Fruit fly (Drosophila melanogaster) ovary, adult (tissue): ENCODE measurements around the gene CG7742.

ENCODE experiments used
- CG17801 ChIP-seq: fragments of 200-800 bp; optimal IDR thresholded peaks from 2 replicates; lab custom pipeline; 2019; ENCODE audit warnings: missing biosample characterization, mild to moderate bottlenecking, missing genetic modification characterization, moderate library complexity; ENCODE audit not compliant: partially characterized antibody

CG7742 gene

dm6 chr2L:5230772-5231171, 15.9 kb upstream of the CG7742 start:
- TF ChIP-seq CG17801 (GFP tag; lab: Kevin White, UChicago), result no peak

dm6 chr2L:5229735-5230347, 15.0 kb upstream of the CG7742 start:
- no peak for TF ChIP-seq CG17801 (GFP tag; lab: Kevin White, UChicago)

- TF ChIP-seq CG17801 (GFP tag; lab: Kevin White, UChicago), result no peak
These were observed 14.4 kb upstream of the CG7742 start for dm6 chr2L:5229239-5229638.

DNA sequence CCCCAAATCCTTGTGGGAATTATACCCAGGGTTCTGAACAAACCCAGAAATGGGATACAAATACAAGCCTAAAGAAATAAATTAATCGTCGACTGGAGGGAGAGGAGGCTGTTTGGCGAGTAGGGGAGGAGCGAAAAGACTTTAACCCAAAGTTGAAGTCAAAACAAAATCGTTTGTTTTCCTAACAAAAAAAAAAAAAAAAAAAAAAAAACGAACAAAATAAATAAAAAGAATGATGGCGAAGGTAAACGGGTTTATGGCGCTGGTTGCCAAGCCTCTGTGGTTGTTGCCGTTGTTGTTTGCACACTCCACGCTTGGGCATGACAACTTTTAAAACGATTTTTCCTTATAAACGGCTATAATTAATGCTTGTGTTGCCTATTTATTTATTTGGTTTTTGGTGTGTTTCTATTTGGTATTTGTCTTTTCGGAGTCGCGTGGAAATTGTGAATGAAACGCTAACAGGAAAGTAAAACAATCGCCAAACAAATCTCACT, 13.7 kb upstream of the CG7742 start:
- TF ChIP-seq CG17801 (GFP tag; lab: Kevin White, UChicago), result no peak

DNA sequence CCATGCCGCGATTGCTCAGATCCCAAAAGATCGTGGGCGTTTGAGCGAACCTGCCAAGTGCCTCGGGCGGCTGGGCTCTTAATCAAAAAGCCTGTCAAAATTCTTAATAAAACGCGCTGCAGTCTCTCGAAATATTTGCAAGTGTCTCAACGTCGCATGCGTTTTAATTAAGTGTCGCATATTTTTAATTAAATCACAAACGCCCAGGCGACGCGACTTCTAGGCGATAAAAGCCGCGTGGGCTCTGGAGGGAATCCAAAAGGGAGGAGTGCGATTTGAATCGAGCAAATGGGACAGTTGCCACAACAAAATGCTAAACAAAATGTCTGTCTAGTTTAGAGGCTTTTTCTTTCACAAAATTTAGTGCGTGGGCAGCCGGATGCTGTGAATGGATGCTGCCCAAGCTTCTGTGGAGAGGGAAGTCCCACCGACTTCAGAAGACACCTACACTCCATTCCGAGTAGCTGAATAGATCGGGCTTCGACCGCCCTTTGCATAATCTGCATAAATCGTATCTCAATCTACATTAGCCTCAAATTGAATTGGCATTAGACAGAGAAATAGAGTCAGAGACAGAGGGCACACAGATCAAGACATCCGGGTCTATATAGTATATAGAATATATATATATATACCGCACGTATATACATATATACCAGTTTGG, 12.1 kb upstream of the CG7742 start:
- TF ChIP-seq CG17801 (GFP tag; lab: Kevin White, UChicago), result no peak

- no peak for TF ChIP-seq CG17801 (GFP tag; lab: Kevin White, UChicago)
These were observed 10.8 kb upstream of the CG7742 start for dm6 chr2L:5225547-5226213.

DNA sequence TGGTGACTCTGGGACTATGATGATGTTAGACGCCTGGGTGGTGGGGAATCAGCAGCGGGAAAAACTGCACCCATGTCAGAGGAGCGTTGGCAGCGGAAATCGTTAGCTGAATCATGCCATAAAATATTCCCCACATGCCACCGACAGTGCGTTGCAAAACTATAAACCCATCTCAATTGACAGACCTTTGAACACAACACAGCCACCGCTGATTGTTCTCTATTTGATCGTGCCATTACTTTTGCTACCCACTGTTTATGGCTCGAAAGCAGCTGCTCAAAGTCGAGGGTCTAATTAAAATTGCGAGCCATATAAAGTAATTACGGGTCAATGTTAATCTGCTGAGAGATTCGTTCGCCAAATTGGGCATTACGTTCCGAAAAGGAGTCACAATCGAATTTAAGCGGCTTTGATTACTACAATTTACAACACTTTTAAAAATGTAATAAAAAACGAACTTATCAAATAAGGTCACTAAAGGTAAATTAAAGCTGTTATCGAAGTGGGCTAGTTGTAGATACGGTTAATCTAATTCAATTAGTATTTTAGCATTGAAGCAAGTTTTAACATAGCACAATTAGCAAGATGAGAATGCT, 9.9 kb upstream of the CG7742 start:
- no peak for TF ChIP-seq CG17801 (GFP tag; lab: Kevin White, UChicago)

DNA sequence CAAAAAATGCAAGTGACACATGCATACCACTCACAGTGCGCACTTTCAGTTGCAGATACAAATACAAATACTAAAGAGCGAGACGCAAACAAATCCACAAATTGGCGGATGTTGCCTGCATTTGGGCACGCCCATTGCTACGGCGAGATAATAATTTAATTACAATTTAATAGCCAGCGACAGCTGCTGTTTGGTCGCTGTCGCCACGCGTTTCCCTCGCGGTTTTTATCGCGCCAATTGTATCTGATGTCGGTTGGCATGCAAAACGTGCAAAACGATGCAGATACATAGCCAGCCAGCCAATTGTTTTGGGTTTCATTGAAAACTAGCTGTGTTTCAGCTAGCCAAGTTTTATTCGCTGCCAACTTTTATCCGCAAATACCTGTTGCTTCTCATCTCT, 8.4 kb upstream of the CG7742 start:
- no peak for TF ChIP-seq CG17801 (GFP tag; lab: Kevin White, UChicago)

DNA sequence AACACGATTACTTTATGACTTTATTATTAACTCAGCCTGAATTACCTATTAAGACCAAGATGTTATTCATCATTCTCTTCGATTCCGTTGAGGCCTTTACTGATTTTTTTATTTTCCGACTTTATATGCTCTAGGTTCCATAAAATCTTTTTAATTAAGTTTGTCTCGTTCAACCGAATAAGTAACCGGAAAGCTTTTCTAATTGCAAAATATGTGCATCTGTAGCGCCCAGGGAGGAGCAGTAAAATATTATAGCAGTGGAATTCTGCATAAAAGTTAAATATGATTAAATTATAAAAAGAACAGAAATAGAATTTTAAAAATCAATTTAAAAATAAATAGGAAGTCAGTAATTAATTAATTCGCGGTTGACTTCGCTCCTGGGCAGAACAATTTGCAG, 1.6 kb upstream of the CG7742 start, which contains the start of the genes CG14034 and TpnC25D:
TSS of gene CG14034 (minus strand) at position 101 of the 400 bp plus-strand sequence.
TSS of gene TpnC25D (plus strand) at position 260 of the 400 bp plus-strand sequence.
- TF ChIP-seq CG17801 (GFP tag; lab: Kevin White, UChicago), result no peak

dm6 chr2L:5210946-5211345, 3.9 kb downstream of the CG7742 start:
- TF ChIP-seq CG17801 (GFP tag; lab: Kevin White, UChicago), result no peak

- TF ChIP-seq CG17801 (GFP tag; lab: Kevin White, UChicago), result no peak
These were observed 4.8 kb downstream of the CG7742 start, which contains the start of gene Cyp28d1 for dm6 chr2L:5210145-5210504. TSS of gene Cyp28d1 (plus strand) at chr2L:5210460.

dm6 chr2L:5209244-5210144, 5.4 kb downstream of the CG7742 start:
- no peak for TF ChIP-seq CG17801 (GFP tag; lab: Kevin White, UChicago)

DNA sequence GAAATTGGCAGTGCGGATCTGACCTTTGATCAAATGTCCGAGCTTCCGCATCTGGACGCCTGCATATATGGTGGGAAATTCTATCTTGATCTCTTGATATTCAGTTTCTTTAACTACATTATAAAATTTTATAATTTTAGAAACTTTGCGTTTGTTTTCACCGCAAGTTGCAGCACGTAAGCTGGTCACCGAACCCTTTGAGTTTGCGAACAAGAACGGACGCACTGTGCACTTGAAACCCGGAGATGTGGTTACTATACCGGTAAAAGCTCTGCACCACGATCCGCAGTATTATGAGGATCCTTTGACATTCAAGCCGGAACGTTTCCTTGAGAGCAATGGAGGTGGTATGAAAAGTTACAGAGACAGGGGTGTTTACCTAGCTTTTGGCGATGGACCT, 6.3 kb downstream of the CG7742 start:
- no peak for TF ChIP-seq CG17801 (GFP tag; lab: Kevin White, UChicago)

DNA sequence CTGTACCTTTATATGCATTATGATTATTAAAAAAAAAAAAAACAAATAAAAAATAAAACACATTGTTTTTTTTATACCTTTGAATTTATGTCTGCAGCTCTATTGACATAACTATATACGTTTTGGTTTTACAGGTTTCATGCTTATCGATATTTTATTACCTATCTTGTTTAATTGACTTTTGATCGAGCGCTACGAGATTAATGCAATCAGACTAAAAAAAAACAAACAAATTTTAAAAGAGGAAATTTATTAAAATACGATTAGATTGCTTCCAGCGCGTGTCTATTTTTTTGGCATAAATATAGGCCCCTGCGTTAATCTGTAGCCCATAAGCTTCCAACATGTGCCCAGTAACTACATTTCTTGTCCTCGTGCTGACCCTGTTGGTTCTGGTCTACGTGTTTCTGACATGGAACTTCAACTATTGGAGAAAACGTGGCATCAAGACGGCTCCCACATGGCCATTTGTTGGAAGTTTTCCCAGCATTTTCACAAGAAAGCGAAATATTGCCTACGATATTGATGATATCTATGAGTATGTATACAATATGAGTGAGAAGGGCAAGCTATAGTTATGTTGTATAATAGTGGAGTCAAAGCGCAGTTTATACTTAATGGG, 7.8 kb downstream of the CG7742 start, which contains the start of gene Cyp28d2:
TSS of gene Cyp28d2 (plus strand) at position 304 of the 622 bp plus-strand sequence.
- no peak for TF ChIP-seq CG17801 (GFP tag; lab: Kevin White, UChicago)
